Fruit fly (Drosophila melanogaster): ENCODE data around the gene eIF1A.

- TF ChIP-seq h (optimal IDR thresholded peaks at IDR 0.05) (no peak), psq (optimal IDR thresholded peaks at IDR 0.05) (no peak), ttk (optimal IDR thresholded peaks at IDR 0.05) (no peak)
These were observed 28.3 kb downstream of the eIF1A start, which contains the start of gene CG7126 for dm6 chr3R:18302749-18303148.
